Worm (Caenorhabditis elegans) whole organism, young adult: ENCODE results near the gene kqt-3.

Experiments
- ama-1 ChIP-seq, 3 experiments: fragments of 150-350 bp in 1 of 3; sonication (generic microtip) in 2 of 3; optimal IDR thresholded peaks; 2 replicates each; lab custom pipeline; 2014 to 2018; ENCODE audit warnings: missing biosample characterization in 2 of 3, missing genetic modification characterization in 2 of 3, missing genetic modification reagents in 2 of 3
- nfya-1 ChIP-seq: sonication (generic microtip); optimal IDR thresholded peaks from 2 replicates; lab custom pipeline; 2017; ENCODE audit warnings: antibody characterized with exemption, missing compliant biosample characterization, missing genetic modification characterization, borderline replicate concordance; ENCODE audit not compliant: insufficient read depth
- unc-62 ChIP-seq: fragments of 150-350 bp; optimal IDR thresholded peaks from 2 replicates; lab custom pipeline; 2014; ENCODE audit warnings: missing biosample characterization, missing genetic modification reagents, missing genetic modification characterization

DNA sequence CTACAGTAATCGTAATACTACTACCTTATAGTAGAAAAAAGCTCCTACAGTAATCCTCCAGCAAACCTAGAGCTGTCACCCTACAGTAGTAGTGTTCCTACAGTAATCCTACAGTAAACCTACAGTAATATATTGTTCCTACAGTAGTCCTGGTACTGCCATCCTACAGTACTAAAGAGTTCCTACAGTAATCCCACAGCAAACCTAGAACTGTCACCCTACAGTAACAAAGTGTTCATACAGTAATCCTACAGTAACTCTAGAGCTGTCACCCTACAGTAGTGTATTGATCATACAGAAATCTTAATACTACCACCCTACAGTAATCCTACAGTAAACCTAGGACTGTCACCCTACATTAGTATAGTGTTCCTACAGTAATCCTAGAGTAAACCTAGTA is 17.2 kb downstream of the kqt-3 start:
- TF ChIP-seq nfya-1 (no peak), ama-1 (optimal IDR thresholded peaks at IDR 0.05; lab: Kevin White, UChicago) (no peak), ama-1 (GFP tag; optimal IDR thresholded peaks at IDR 0.05; lab: Kevin White, UChicago) (no peak), unc-62 (no peak)
